Worm (Caenorhabditis elegans) whole organism, midembryonic: ENCODE measurements around the gene C25D7.10.

Experiments used
- T22C8.4 ChIP-seq: fragments of 200-800 bp; sonication (Bioruptor generic); IDR thresholded peaks from 2 replicates; pipeline ENCODE4 v1.3.6; 2022; ENCODE audit warnings: missing genetic modification characterization, missing compliant biosample characterization
- cog-1 ChIP-seq: sonication (generic microtip); optimal IDR thresholded peaks from 2 replicates; lab custom pipeline; 2016; ENCODE audit warnings: missing genetic modification characterization, missing compliant biosample characterization
- flt-1 ChIP-seq: fragments of 200-800 bp; sonication (Bioruptor generic); IDR thresholded peaks from 2 replicates; pipeline ENCODE4 v1.3.6; 2022; ENCODE audit warnings: missing genetic modification characterization, missing compliant biosample characterization
- klf-2 ChIP-seq: fragments of 200-800 bp; sonication (Bioruptor generic); conservative IDR thresholded peaks from 2 replicates; pipeline ENCODE4 v1.3.6; 2022; ENCODE audit warnings: missing genetic modification reagents, missing genetic modification characterization, missing compliant biosample characterization
- med-1 ChIP-seq: sonication (generic microtip); optimal IDR thresholded peaks from 2 replicates; lab custom pipeline; 2017; ENCODE audit warnings: missing genetic modification characterization, mild to moderate bottlenecking, missing compliant biosample characterization, antibody characterized with exemption, missing genetic modification reagents; ENCODE audit not compliant: insufficient read depth
- ref-1 ChIP-seq: fragments of 200-800 bp; sonication (Bioruptor generic); conservative IDR thresholded peaks from 2 replicates; pipeline ENCODE4 v1.3.6; 2022; ENCODE audit warnings: missing genetic modification reagents, missing genetic modification characterization, missing compliant biosample characterization
- tab-1 ChIP-seq: fragments of 200-800 bp; sonication (Bioruptor generic); IDR thresholded peaks from 2 replicates; pipeline ENCODE4 v1.3.6; 2022; ENCODE audit warnings: missing genetic modification characterization, missing compliant biosample characterization
- ztf-23 ChIP-seq: fragments of 200-800 bp; sonication (Bioruptor generic); IDR thresholded peaks from 2 replicates; pipeline ENCODE4 v1.3.6; 2022; ENCODE audit warnings: missing genetic modification reagents, missing genetic modification characterization, missing compliant biosample characterization
- ztf-29 ChIP-seq: fragments of 200-800 bp; sonication (Bioruptor generic); IDR thresholded peaks from 2 replicates; pipeline ENCODE4 v1.3.6; 2022; ENCODE audit warnings: missing genetic modification reagents, missing genetic modification characterization, missing compliant biosample characterization

The C25D7.10 gene

ce11 chrV:15068378-15068777, 1.1 kb downstream of the C25D7.10 start, which contains the start of gene dnj-3:
Gene dnj-3 (plus strand): TSS chrV:15068678.
- TF ChIP-seq tab-1 (GFP tag; lab: Robert Waterston, UW) (no peak), med-1 (GFP tag; lab: Kevin White, UChicago) (no peak), cog-1 (tag; lab: Kevin White, UChicago) (no peak), ref-1 (GFP tag; lab: Robert Waterston, UW) (no peak), klf-2 (no peak), ztf-29 (no peak), T22C8.4 (GFP tag; lab: Robert Waterston, UW) (no peak), ztf-23 (GFP tag; lab: Robert Waterston, UW) (no peak), flt-1 (GFP tag; lab: Robert Waterston, UW) (no peak)

- TF ChIP-seq med-1 (GFP tag; lab: Kevin White, UChicago) (no peak), cog-1 (tag; lab: Kevin White, UChicago) (no peak), tab-1 (GFP tag; lab: Robert Waterston, UW) (no peak), ztf-23 (GFP tag; lab: Robert Waterston, UW) (no peak), T22C8.4 (GFP tag; lab: Robert Waterston, UW) (no peak), flt-1 (GFP tag; lab: Robert Waterston, UW) (no peak), ref-1 (GFP tag; lab: Robert Waterston, UW) (no peak), klf-2 (no peak), ztf-29 (no peak)
Measured at ce11 chrV:15069435-15069985, 2.2 kb downstream of the C25D7.10 start.

ce11 chrV:15071015-15071810, 3.9 kb downstream of the C25D7.10 start, which contains the start of gene unc-76:
Gene unc-76 (plus strand): TSS chrV:15071760.
- TF ChIP-seq flt-1 (GFP tag; lab: Robert Waterston, UW) = 0 out of 2 replicates have a peak, but pooled peaks have one; percentile 11
- TF ChIP-seq cog-1 (tag; lab: Kevin White, UChicago) = peak; percentile 87
- TF ChIP-seq med-1 (GFP tag; lab: Kevin White, UChicago) = no peak
- no peak for TF ChIP-seq T22C8.4 (GFP tag; lab: Robert Waterston, UW)
- no peak for TF ChIP-seq tab-1 (GFP tag; lab: Robert Waterston, UW)
- no peak for TF ChIP-seq ref-1 (GFP tag; lab: Robert Waterston, UW)
- no peak for TF ChIP-seq ztf-23 (GFP tag; lab: Robert Waterston, UW)

- TF ChIP-seq klf-2 (no peak), ztf-23 (GFP tag; lab: Robert Waterston, UW) (peak; percentile 53; the same call in 1 of the 2 replicates), flt-1 (GFP tag; lab: Robert Waterston, UW) (0 out of 2 replicates have a peak, but pooled peaks have one; percentile 37), T22C8.4 (GFP tag; lab: Robert Waterston, UW) (no peak), cog-1 (tag; lab: Kevin White, UChicago) (no peak), tab-1 (GFP tag; lab: Robert Waterston, UW) (no peak), ref-1 (GFP tag; lab: Robert Waterston, UW) (no peak), med-1 (GFP tag; lab: Kevin White, UChicago) (no peak), ztf-29 (no peak)
Measured at ce11 chrV:15072738-15073137, 5.5 kb downstream of the C25D7.10 start.

- TF ChIP-seq cog-1 (tag; lab: Kevin White, UChicago) (no peak), ztf-29 (no peak), klf-2 (no peak), T22C8.4 (GFP tag; lab: Robert Waterston, UW) (no peak), ref-1 (GFP tag; lab: Robert Waterston, UW) (no peak), tab-1 (GFP tag; lab: Robert Waterston, UW) (no peak), ztf-23 (GFP tag; lab: Robert Waterston, UW) (no peak)
Measured at ce11 chrV:15074907-15075306, 7.6 kb downstream of the C25D7.10 start.

ce11 chrV:15078560-15078959, 11.3 kb downstream of the C25D7.10 start:
- TF ChIP-seq ztf-23 (GFP tag; lab: Robert Waterston, UW) = no peak
- TF ChIP-seq tab-1 (GFP tag; lab: Robert Waterston, UW) = no peak
- no peak for TF ChIP-seq ztf-29
- no peak for TF ChIP-seq cog-1 (tag; lab: Kevin White, UChicago)
- TF ChIP-seq med-1 (GFP tag; lab: Kevin White, UChicago) = no peak
- no peak for TF ChIP-seq T22C8.4 (GFP tag; lab: Robert Waterston, UW)
- no peak for TF ChIP-seq flt-1 (GFP tag; lab: Robert Waterston, UW)
- no peak for TF ChIP-seq ref-1 (GFP tag; lab: Robert Waterston, UW)
- TF ChIP-seq klf-2 = no peak

ce11 chrV:15082291-15082690, 15.0 kb downstream of the C25D7.10 start, which contains the start of the genes C01G10.10 and C01G10.9:
Gene C01G10.10 (minus strand): TSS chrV:15082441.
Gene C01G10.9 (plus strand): TSS chrV:15082530.
- TF ChIP-seq med-1 (GFP tag; lab: Kevin White, UChicago) (no peak), flt-1 (GFP tag; lab: Robert Waterston, UW) (0 out of 2 replicates have a peak, but pooled peaks have one; percentile 10), ztf-23 (GFP tag; lab: Robert Waterston, UW) (no peak), ref-1 (GFP tag; lab: Robert Waterston, UW) (no peak)

- TF ChIP-seq klf-2 (no peak), cog-1 (tag; lab: Kevin White, UChicago) (no peak), T22C8.4 (GFP tag; lab: Robert Waterston, UW) (no peak), tab-1 (GFP tag; lab: Robert Waterston, UW) (no peak), ztf-29 (no peak), ref-1 (GFP tag; lab: Robert Waterston, UW) (no peak), med-1 (GFP tag; lab: Kevin White, UChicago) (no peak), flt-1 (GFP tag; lab: Robert Waterston, UW) (no peak), ztf-23 (GFP tag; lab: Robert Waterston, UW) (no peak)
Measured at ce11 chrV:15083659-15084058, 16.4 kb downstream of the C25D7.10 start.
